Fruit fly (Drosophila melanogaster): ENCODE data around the gene Prosalpha4T1.

The Prosalpha4T1 gene

DNA sequence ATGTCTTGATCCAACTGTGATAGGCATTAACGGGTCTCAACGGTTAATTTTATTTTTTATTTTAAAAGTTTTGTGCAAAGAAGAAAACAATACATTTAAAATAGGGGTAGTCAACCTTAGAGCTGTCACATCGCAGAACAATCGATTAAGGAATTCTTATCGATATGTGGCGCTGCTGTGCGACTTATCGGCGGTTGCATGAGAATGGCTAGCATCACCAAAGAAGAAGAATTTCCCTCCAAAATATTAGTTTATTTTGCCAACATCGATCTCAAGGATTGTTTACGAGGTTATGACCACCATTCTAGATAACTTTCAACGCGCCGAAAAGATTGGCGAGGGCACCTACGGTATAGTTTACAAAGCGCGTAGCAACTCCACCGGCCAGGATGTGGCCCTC lies 13.5 kb downstream of the Prosalpha4T1 start, which contains the start of gene Cdk2 (continued):
- no peak for TF ChIP-seq pb (GFP tag; optimal IDR thresholded peaks at IDR 0.05)
- TF ChIP-seq CG12744 (GFP tag; optimal IDR thresholded peaks at IDR 0.05), result no peak
- no peak for TF ChIP-seq H15 (GFP tag; IDR thresholded peaks at IDR 0.05)
- TF ChIP-seq h (optimal IDR thresholded peaks at IDR 0.05), result no peak
- TF ChIP-seq CG12071 (GFP tag; optimal IDR thresholded peaks at IDR 0.05), result no peak
- TF ChIP-seq sc (optimal IDR thresholded peaks at IDR 0.05), result no peak
- no peak for TF ChIP-seq sc (GFP tag; optimal IDR thresholded peaks at IDR 0.05)
- TF ChIP-seq CG31388 (GFP tag; optimal IDR thresholded peaks at IDR 0.05), result no peak
- no peak for TF ChIP-seq cas (GFP tag; IDR thresholded peaks at IDR 0.05)
- TF ChIP-seq Gug (GFP tag; IDR thresholded peaks at IDR 0.05), result no peak; the same call in 3 of the 4 replicates
- no peak for TF ChIP-seq Abd-B (GFP tag; optimal IDR thresholded peaks at IDR 0.05)
- TF ChIP-seq trh (GFP tag; optimal IDR thresholded peaks at IDR 0.05), result no peak
- TF ChIP-seq CG15073 (GFP tag; optimal IDR thresholded peaks at IDR 0.05), result no peak
- peak; percentile 10 for TF ChIP-seq CG9609 (GFP tag; optimal IDR thresholded peaks at IDR 0.05)
- no peak for TF ChIP-seq ro (GFP tag; IDR thresholded peaks at IDR 0.05)
- no peak for TF ChIP-seq CG1529 (GFP tag; optimal IDR thresholded peaks at IDR 0.05)
- TF ChIP-seq Poxn (GFP tag; IDR thresholded peaks at IDR 0.05), result no peak
- TF ChIP-seq tup (GFP tag; optimal IDR thresholded peaks at IDR 0.05), result no peak
- TF ChIP-seq CG10462 (GFP tag; optimal IDR thresholded peaks at IDR 0.05), result no peak
- TF ChIP-seq Tbp (GFP tag; optimal IDR thresholded peaks at IDR 0.05), result no peak
- TF ChIP-seq CG16779 (GFP tag; IDR thresholded peaks at IDR 0.05), result no peak
- no peak for TF ChIP-seq pros (GFP tag; optimal IDR thresholded peaks at IDR 0.05)
- no peak for TF ChIP-seq pan (optimal IDR thresholded peaks at IDR 0.05)
- no peak for TF ChIP-seq pan (GFP tag; optimal IDR thresholded peaks at IDR 0.05 in 1 of 2, IDR thresholded peaks at IDR 0.05 in 1 of 2)
- no peak for TF ChIP-seq sim (GFP tag; IDR thresholded peaks at IDR 0.05)
- TF ChIP-seq CG10654 (GFP tag; optimal IDR thresholded peaks at IDR 0.05), result no peak
- TF ChIP-seq CG4730 (GFP tag; IDR thresholded peaks at IDR 0.05), result no peak
- TF ChIP-seq CG11398 (GFP tag; optimal IDR thresholded peaks at IDR 0.05), result no peak
- no peak for TF ChIP-seq CG12104 (GFP tag; optimal IDR thresholded peaks at IDR 0.05)
- TF ChIP-seq CG16813 (GFP tag; IDR thresholded peaks at IDR 0.05; ENCODE audit: partially characterized antibody), result peak; percentile 94
- TF ChIP-seq CG11456 (GFP tag; IDR thresholded peaks at IDR 0.05), result peak; percentile 41; the same call in 1 of the 3 replicates
- no peak for TF ChIP-seq danr (GFP tag; IDR thresholded peaks at IDR 0.05)
- TF ChIP-seq Dad (GFP tag; optimal IDR thresholded peaks at IDR 0.05), result no peak
- no peak for TF ChIP-seq Hey (tag; optimal IDR thresholded peaks at IDR 0.05)
- no peak for TF ChIP-seq sisA (GFP tag; IDR thresholded peaks at IDR 0.05)
- no peak for TF ChIP-seq gce (GFP tag; IDR thresholded peaks at IDR 0.05)
- TF ChIP-seq nerfin-2 (GFP tag; IDR thresholded peaks at IDR 0.05; ENCODE audit: partially characterized antibody), result peak; percentile 81
- TF ChIP-seq Neu2 (GFP tag; optimal IDR thresholded peaks at IDR 0.05; ENCODE audit: borderline replicate concordance), result no peak
- TF ChIP-seq BEAF-32 (GFP tag; optimal IDR thresholded peaks at IDR 0.05), result peak; percentile 89
- TF ChIP-seq CG5180 (GFP tag; optimal IDR thresholded peaks at IDR 0.05), result no peak
- TF ChIP-seq hth (optimal IDR thresholded peaks at IDR 0.05), result no peak
- no peak for TF ChIP-seq CG4820 (GFP tag; optimal IDR thresholded peaks at IDR 0.05)
- TF ChIP-seq fd3F (GFP tag; optimal IDR thresholded peaks at IDR 0.05), result no peak
- TF ChIP-seq CG13894 (tag; optimal IDR thresholded peaks at IDR 0.05), result peak; percentile 5
- no peak for TF ChIP-seq tio (GFP tag; optimal IDR thresholded peaks at IDR 0.05)
- peak; percentile 74 for TF ChIP-seq CG2129 (GFP tag; IDR thresholded peaks at IDR 0.05; ENCODE audit: partially characterized antibody)
- TF ChIP-seq Xbp1 (GFP tag; optimal IDR thresholded peaks at IDR 0.05), result peak; percentile 34
- no peak for TF ChIP-seq CkIIα-i1 (GFP tag; IDR thresholded peaks at IDR 0.05)
- TF ChIP-seq CG7372 (GFP tag; IDR thresholded peaks at IDR 0.05), result no peak
- TF ChIP-seq Deaf1 (tag; optimal IDR thresholded peaks at IDR 0.05), result no peak
- peak in 1 of 2 experiments; percentile 29 for TF ChIP-seq Pdp1 (GFP tag; optimal IDR thresholded peaks at IDR 0.05)
- TF ChIP-seq CG17328 (GFP tag; IDR thresholded peaks at IDR 0.05), result no peak
- TF ChIP-seq Asciz (GFP tag; optimal IDR thresholded peaks at IDR 0.05), result no peak
